Comparison of ENCODE assay signal across 1 fruit fly cellular context in genomic region chr2L:8042645-8043281, dm6.
TF ChIP-seq lines count a peak whose summit lies in the region.

RpL36A (minus strand) TSS chr2L:8042909.

TF ChIP-seq in whole organism, embryonic, 481 proteins besides CTCF, POLR2A, EP300 and RAD21 (continued from another document and continues in another):
- no peak for TF ChIP-seq CG6254 (GFP tag; optimal IDR thresholded peaks at IDR 0.05; lab: Kevin White, UChicago)
- TF ChIP-seq nmo (GFP tag; optimal IDR thresholded peaks at IDR 0.05; lab: Kevin White, UChicago): peak; percentile 47
- TF ChIP-seq abd-A (tag; optimal IDR thresholded peaks at IDR 0.05; lab: Kevin White, UChicago): no peak
- no peak for TF ChIP-seq CG1647 (GFP tag; optimal IDR thresholded peaks at IDR 0.05; lab: Kevin White, UChicago)
- no peak for TF ChIP-seq crp (GFP tag; optimal IDR thresholded peaks at IDR 0.05; lab: Kevin White, UChicago)
- no peak for TF ChIP-seq D19B (GFP tag; optimal IDR thresholded peaks at IDR 0.05; lab: Kevin White, UChicago)
- no peak for TF ChIP-seq pros (GFP tag; optimal IDR thresholded peaks at IDR 0.05; lab: Kevin White, UChicago)
- peak; percentile 21 for TF ChIP-seq CG17186 (GFP tag; optimal IDR thresholded peaks at IDR 0.05; lab: Kevin White, UChicago)
- peak; percentile 61 for TF ChIP-seq Side (GFP tag; optimal IDR thresholded peaks at IDR 0.05; lab: Kevin White, UChicago)
- no peak for TF ChIP-seq sim (GFP tag; IDR thresholded peaks at IDR 0.05; lab: Robert Waterston, UW)
- TF ChIP-seq Pdp1 (GFP tag; optimal IDR thresholded peaks at IDR 0.05; lab: Kevin White, UChicago): no peak
- peak; percentile 30 for TF ChIP-seq emc (GFP tag; optimal IDR thresholded peaks at IDR 0.05; lab: Kevin White, UChicago)
- peak; percentile 54 for TF ChIP-seq CG15601 (tag; optimal IDR thresholded peaks at IDR 0.05; lab: Kevin White, UChicago)
- TF ChIP-seq pnt (GFP tag; optimal IDR thresholded peaks at IDR 0.05; lab: Kevin White, UChicago): no peak
- TF ChIP-seq knrl (GFP tag; IDR thresholded peaks at IDR 0.05; lab: Robert Waterston, UW; ENCODE audit: partially characterized antibody): peak; percentile 94
- no peak for TF ChIP-seq CG12769 (tag; optimal IDR thresholded peaks at IDR 0.05; lab: Kevin White, UChicago)
- TF ChIP-seq Hand (GFP tag; optimal IDR thresholded peaks at IDR 0.05; lab: Kevin White, UChicago): peak; percentile 57
- TF ChIP-seq CG7556 (GFP tag; optimal IDR thresholded peaks at IDR 0.05; lab: Kevin White, UChicago): no peak
- TF ChIP-seq da (GFP tag; optimal IDR thresholded peaks at IDR 0.05; lab: Kevin White, UChicago): peak; percentile 35
- TF ChIP-seq scrt (GFP tag; optimal IDR thresholded peaks at IDR 0.05; lab: Kevin White, UChicago): no peak
- no peak for TF ChIP-seq ham (GFP tag; IDR thresholded peaks at IDR 0.05; lab: Robert Waterston, UW)
- TF ChIP-seq p53 (GFP tag; optimal IDR thresholded peaks at IDR 0.05; lab: Kevin White, UChicago): peak; percentile 46
- TF ChIP-seq Tbp (GFP tag; optimal IDR thresholded peaks at IDR 0.05; lab: Kevin White, UChicago): no peak
- TF ChIP-seq CG7928 (GFP tag; optimal IDR thresholded peaks at IDR 0.05; lab: Kevin White, UChicago): no peak
- peak; percentile 84 for TF ChIP-seq CrebB (tag; optimal IDR thresholded peaks at IDR 0.05; lab: Kevin White, UChicago)
- peak; percentile 94 for TF ChIP-seq Opbp (GFP tag; IDR thresholded peaks at IDR 0.05; lab: Robert Waterston, UW; ENCODE audit: partially characterized antibody)
- peak; percentile 98 for TF ChIP-seq Ets97D (GFP tag; optimal IDR thresholded peaks at IDR 0.05; lab: Kevin White, UChicago)
- no peak for TF ChIP-seq Elba2 (GFP tag; optimal IDR thresholded peaks at IDR 0.05; lab: Kevin White, UChicago)
- TF ChIP-seq Dip2 (GFP tag; IDR thresholded peaks at IDR 0.05; lab: Robert Waterston, UW): no peak
- TF ChIP-seq usp (GFP tag; optimal IDR thresholded peaks at IDR 0.05; lab: Kevin White, UChicago): no peak
- no peak for TF ChIP-seq CG8478 (optimal IDR thresholded peaks at IDR 0.05; lab: Kevin White, UChicago)
- peak; percentile 72 for TF ChIP-seq CG17912 (GFP tag; optimal IDR thresholded peaks at IDR 0.05; lab: Kevin White, UChicago)
- no peak for TF ChIP-seq oc (tag; optimal IDR thresholded peaks at IDR 0.05; lab: Kevin White, UChicago)
- peak; percentile 24; the same call in 1 of the 2 replicates for TF ChIP-seq MBD-R2 (GFP tag; IDR thresholded peaks at IDR 0.05; lab: Robert Waterston, UW)
- no peak for TF ChIP-seq CG8290 (GFP tag; optimal IDR thresholded peaks at IDR 0.05; lab: Kevin White, UChicago)
- no peak for TF ChIP-seq CG8290 (tag; optimal IDR thresholded peaks at IDR 0.05; lab: Kevin White, UChicago)
- peak; percentile 65 for TF ChIP-seq CG9437 (GFP tag; optimal IDR thresholded peaks at IDR 0.05; lab: Kevin White, UChicago)
- no peak for TF ChIP-seq CG33213 (GFP tag; optimal IDR thresholded peaks at IDR 0.05; lab: Kevin White, UChicago)
- TF ChIP-seq br (optimal IDR thresholded peaks at IDR 0.05; lab: Kevin White, UChicago): no peak
- peak; percentile 61 for TF ChIP-seq CG4707 (GFP tag; optimal IDR thresholded peaks at IDR 0.05; lab: Kevin White, UChicago)
- no peak for TF ChIP-seq toy (GFP tag; IDR thresholded peaks at IDR 0.05; lab: Robert Waterston, UW)
- no peak; the same call in none of the 2 replicates for TF ChIP-seq CG31441 (GFP tag; IDR thresholded peaks at IDR 0.05; lab: Robert Waterston, UW)
- TF ChIP-seq CG11504 (tag; optimal IDR thresholded peaks at IDR 0.05; lab: Kevin White, UChicago): no peak
- TF ChIP-seq Hr39 (optimal IDR thresholded peaks at IDR 0.05; lab: Kevin White, UChicago): no peak
- TF ChIP-seq CG14667 (GFP tag; IDR thresholded peaks at IDR 0.05; lab: Robert Waterston, UW): no peak
- no peak for TF ChIP-seq CG32767 (GFP tag; IDR thresholded peaks at IDR 0.05; lab: Robert Waterston, UW)
- TF ChIP-seq lov (optimal IDR thresholded peaks at IDR 0.05; lab: Kevin White, UChicago): no peak
- peak; percentile 76; the same call in 2 of the 3 replicates for TF ChIP-seq lov (GFP tag; IDR thresholded peaks at IDR 0.05; lab: Robert Waterston, UW)
- TF ChIP-seq CG10321 (GFP tag; IDR thresholded peaks at IDR 0.05; lab: Robert Waterston, UW): no peak
- no peak for TF ChIP-seq hkb (optimal IDR thresholded peaks at IDR 0.05; lab: Kevin White, UChicago)
- TF ChIP-seq hkb (GFP tag; IDR thresholded peaks at IDR 0.05; lab: Robert Waterston, UW): peak; percentile 65
- no peak for TF ChIP-seq Hr78 (GFP tag; optimal IDR thresholded peaks at IDR 0.05; lab: Kevin White, UChicago)
- peak; percentile 64 for TF ChIP-seq CG14710 (tag; optimal IDR thresholded peaks at IDR 0.05; lab: Kevin White, UChicago)
- peak; percentile 69 for TF ChIP-seq ken (GFP tag; IDR thresholded peaks at IDR 0.05; lab: Robert Waterston, UW)
- peak; percentile 52 for TF ChIP-seq CG6813 (GFP tag; optimal IDR thresholded peaks at IDR 0.05; lab: Kevin White, UChicago)
- TF ChIP-seq CG4820 (GFP tag; optimal IDR thresholded peaks at IDR 0.05; lab: Kevin White, UChicago): no peak
- TF ChIP-seq HLH4C (GFP tag; IDR thresholded peaks at IDR 0.05; lab: Robert Waterston, UW; ENCODE audit: partially characterized antibody): peak; percentile 54
- peak; percentile 54 for TF ChIP-seq chn (GFP tag; optimal IDR thresholded peaks at IDR 0.05; lab: Kevin White, UChicago)
- TF ChIP-seq CG15269 (tag; optimal IDR thresholded peaks at IDR 0.05; lab: Kevin White, UChicago): no peak
- peak; percentile 35 for TF ChIP-seq CG7786 (GFP tag; optimal IDR thresholded peaks at IDR 0.05; lab: Kevin White, UChicago)
- no peak for TF ChIP-seq CG1832 (GFP tag; optimal IDR thresholded peaks at IDR 0.05; lab: Kevin White, UChicago)
- TF ChIP-seq ems (GFP tag; optimal IDR thresholded peaks at IDR 0.05; lab: Kevin White, UChicago): peak; percentile 41
- no peak for TF ChIP-seq zf30C (GFP tag; optimal IDR thresholded peaks at IDR 0.05; lab: Kevin White, UChicago)
- peak; percentile 62 for TF ChIP-seq CG2875 (GFP tag; optimal IDR thresholded peaks at IDR 0.05; lab: Kevin White, UChicago)
- TF ChIP-seq CG18011 (GFP tag; optimal IDR thresholded peaks at IDR 0.05; lab: Kevin White, UChicago): peak; percentile 45
- TF ChIP-seq Aef1 (GFP tag; IDR thresholded peaks at IDR 0.05; lab: Robert Waterston, UW): 0 out of 3 replicates have a peak, but pooled peaks have one; percentile 25
- TF ChIP-seq h (optimal IDR thresholded peaks at IDR 0.05; lab: Kevin White, UChicago): no peak
- no peak for TF ChIP-seq stwl (tag; optimal IDR thresholded peaks at IDR 0.05; lab: Kevin White, UChicago)
- TF ChIP-seq Blimp-1 (GFP tag; optimal IDR thresholded peaks at IDR 0.05; lab: Kevin White, UChicago): no peak
- TF ChIP-seq CG17612 (GFP tag; IDR thresholded peaks at IDR 0.05; lab: Robert Waterston, UW): no peak
- TF ChIP-seq Scr (GFP tag; IDR thresholded peaks at IDR 0.05; lab: Robert Waterston, UW; ENCODE audit: partially characterized antibody): peak; percentile 87
- TF ChIP-seq D (optimal IDR thresholded peaks at IDR 0.05; lab: Kevin White, UChicago): peak; percentile 10
- no peak for TF ChIP-seq D (GFP tag; optimal IDR thresholded peaks at IDR 0.05; lab: Kevin White, UChicago)
- TF ChIP-seq GATAe (GFP tag; conservative IDR thresholded peaks at IDR 0.05; lab: Robert Waterston, UW): 0 out of 2 replicates have a peak, but pooled peaks have one; percentile 13
- peak; percentile 33; the same call in 1 of the 2 replicates for TF ChIP-seq CG32772 (GFP tag; IDR thresholded peaks at IDR 0.05; lab: Robert Waterston, UW)
- no peak for TF ChIP-seq croc (GFP tag; conservative IDR thresholded peaks at IDR 0.05; lab: Robert Waterston, UW)
- peak; percentile 58; the same call in 2 of the 3 replicates for TF ChIP-seq CG14050 (GFP tag; IDR thresholded peaks at IDR 0.05; lab: Robert Waterston, UW)
- no peak for TF ChIP-seq kay (GFP tag; optimal IDR thresholded peaks at IDR 0.05; lab: Kevin White, UChicago)
- peak; percentile 78 for TF ChIP-seq CG13287 (GFP tag; IDR thresholded peaks at IDR 0.05; lab: Robert Waterston, UW; ENCODE audit: partially characterized antibody)
- no peak for TF ChIP-seq Fer2 (tag; optimal IDR thresholded peaks at IDR 0.05; lab: Kevin White, UChicago)
- peak; percentile 90 for TF ChIP-seq CG3995 (GFP tag; optimal IDR thresholded peaks at IDR 0.05; lab: Kevin White, UChicago)
- TF ChIP-seq CG3838 (GFP tag; optimal IDR thresholded peaks at IDR 0.05; lab: Kevin White, UChicago): no peak
- TF ChIP-seq jumu (GFP tag; optimal IDR thresholded peaks at IDR 0.05; lab: Kevin White, UChicago): no peak
- TF ChIP-seq CG2120 (GFP tag; optimal IDR thresholded peaks at IDR 0.05; lab: Kevin White, UChicago): peak; percentile 57
- no peak for TF ChIP-seq CG15696 (tag; optimal IDR thresholded peaks at IDR 0.05; lab: Kevin White, UChicago)
- TF ChIP-seq CG9609 (GFP tag; optimal IDR thresholded peaks at IDR 0.05; lab: Kevin White, UChicago): peak; percentile 44
- peak; percentile 87 for TF ChIP-seq CG11456 (GFP tag; IDR thresholded peaks at IDR 0.05; lab: Robert Waterston, UW)
- no peak for TF ChIP-seq tx (GFP tag; optimal IDR thresholded peaks at IDR 0.05; lab: Kevin White, UChicago)
- TF ChIP-seq gt (GFP tag; IDR thresholded peaks at IDR 0.05; lab: Robert Waterston, UW): no peak
- TF ChIP-seq CG31224 (GFP tag; IDR thresholded peaks at IDR 0.05; lab: Robert Waterston, UW): peak; percentile 20; the same call in 1 of the 2 replicates
- TF ChIP-seq row (GFP tag; IDR thresholded peaks at IDR 0.05; lab: Robert Waterston, UW): peak; percentile 74
- TF ChIP-seq CG17328 (GFP tag; IDR thresholded peaks at IDR 0.05; lab: Robert Waterston, UW): peak; percentile 63
- TF ChIP-seq CG9727 (GFP tag; optimal IDR thresholded peaks at IDR 0.05; lab: Kevin White, UChicago): peak; percentile 70
- TF ChIP-seq lbe (GFP tag; optimal IDR thresholded peaks at IDR 0.05; lab: Kevin White, UChicago): no peak
- no peak for TF ChIP-seq otp (GFP tag; IDR thresholded peaks at IDR 0.05; lab: Robert Waterston, UW)
- TF ChIP-seq Spps (tag; optimal IDR thresholded peaks at IDR 0.05; lab: Kevin White, UChicago): no peak
- TF ChIP-seq lola (GFP tag; optimal IDR thresholded peaks at IDR 0.05; lab: Kevin White, UChicago): no peak
- TF ChIP-seq CG11723 (GFP tag; optimal IDR thresholded peaks at IDR 0.05; lab: Kevin White, UChicago): peak; percentile 46
- no peak for TF ChIP-seq nau (GFP tag; optimal IDR thresholded peaks at IDR 0.05; lab: Kevin White, UChicago)
- no peak for TF ChIP-seq Eip74EF (GFP tag; optimal IDR thresholded peaks at IDR 0.05; lab: Kevin White, UChicago)
- no peak for TF ChIP-seq crol (GFP tag; IDR thresholded peaks at IDR 0.05; lab: Robert Waterston, UW)
- TF ChIP-seq CG15479 (GFP tag; optimal IDR thresholded peaks at IDR 0.05; lab: Kevin White, UChicago): no peak
- TF ChIP-seq Dll (GFP tag; IDR thresholded peaks at IDR 0.05; lab: Robert Waterston, UW; ENCODE audit: partially characterized antibody): peak; percentile 80
- TF ChIP-seq lmd (GFP tag; IDR thresholded peaks at IDR 0.05; lab: Robert Waterston, UW): peak; percentile 43; the same call in 1 of the 2 replicates
- TF ChIP-seq Taf1 (GFP tag; IDR thresholded peaks at IDR 0.05; lab: Robert Waterston, UW): no peak
- TF ChIP-seq ranshi (GFP tag; IDR thresholded peaks at IDR 0.05; lab: Robert Waterston, UW): peak; percentile 52; the same call in 1 of the 2 replicates
- TF ChIP-seq Doc2 (GFP tag; IDR thresholded peaks at IDR 0.05; lab: Robert Waterston, UW): no peak
- TF ChIP-seq MTF-1 (GFP tag; optimal IDR thresholded peaks at IDR 0.05; lab: Kevin White, UChicago; ENCODE audit: borderline replicate concordance): peak; percentile 56
- no peak for TF ChIP-seq CG10274 (GFP tag; optimal IDR thresholded peaks at IDR 0.05; lab: Kevin White, UChicago)
- no peak for TF ChIP-seq CG12155 (GFP tag; optimal IDR thresholded peaks at IDR 0.05; lab: Kevin White, UChicago)
- TF ChIP-seq zen (tag; optimal IDR thresholded peaks at IDR 0.05; lab: Kevin White, UChicago): peak; percentile 8
- TF ChIP-seq btn (GFP tag; optimal IDR thresholded peaks at IDR 0.05; lab: Kevin White, UChicago): no peak
- TF ChIP-seq Nf-YB (GFP tag; optimal IDR thresholded peaks at IDR 0.05; lab: Kevin White, UChicago): peak; percentile 25
- peak; percentile 53 for TF ChIP-seq CG8359 (GFP tag; optimal IDR thresholded peaks at IDR 0.05; lab: Kevin White, UChicago; ENCODE audit: borderline replicate concordance)
- no peak for TF ChIP-seq cas (GFP tag; IDR thresholded peaks at IDR 0.05; lab: Robert Waterston, UW)
- TF ChIP-seq tup (GFP tag; optimal IDR thresholded peaks at IDR 0.05; lab: Kevin White, UChicago): no peak
- peak; percentile 99 for TF ChIP-seq CG17802 (tag; optimal IDR thresholded peaks at IDR 0.05; lab: Kevin White, UChicago)
- TF ChIP-seq CG7372 (GFP tag; IDR thresholded peaks at IDR 0.05; lab: Robert Waterston, UW): no peak
- TF ChIP-seq CG14014 (GFP tag; IDR thresholded peaks at IDR 0.05; lab: Robert Waterston, UW): peak; percentile 61; the same call in 1 of the 2 replicates
- peak; percentile 66 for TF ChIP-seq mam (GFP tag; optimal IDR thresholded peaks at IDR 0.05; lab: Kevin White, UChicago)
- peak; percentile 41 for TF ChIP-seq Bdp1 (GFP tag; optimal IDR thresholded peaks at IDR 0.05; lab: Kevin White, UChicago)
- peak in 1 of 3 experiments; percentile 79 for TF ChIP-seq Stat92E (GFP tag; optimal IDR thresholded peaks at IDR 0.05; lab: Kevin White, UChicago)
- TF ChIP-seq wdn (GFP tag; IDR thresholded peaks at IDR 0.05; lab: Robert Waterston, UW): no peak; the same call in 1 of the 2 replicates
- peak; percentile 84 for TF ChIP-seq hb (GFP tag; IDR thresholded peaks at IDR 0.05; lab: Robert Waterston, UW; ENCODE audit: partially characterized antibody)
- TF ChIP-seq CG3065 (GFP tag; optimal IDR thresholded peaks at IDR 0.05; lab: Kevin White, UChicago): no peak
- no peak for TF ChIP-seq sug (tag; optimal IDR thresholded peaks at IDR 0.05; lab: Kevin White, UChicago)
- peak; percentile 79 for TF ChIP-seq mirr (GFP tag; optimal IDR thresholded peaks at IDR 0.05; lab: Kevin White, UChicago)
- TF ChIP-seq CG12744 (GFP tag; optimal IDR thresholded peaks at IDR 0.05; lab: Kevin White, UChicago): peak; percentile 46
- peak in 1 of 2 experiments; percentile 54 for TF ChIP-seq insv (GFP tag; optimal IDR thresholded peaks at IDR 0.05; lab: Kevin White, UChicago)
- TF ChIP-seq CkIIα-i1 (GFP tag; IDR thresholded peaks at IDR 0.05; lab: Robert Waterston, UW): no peak
- peak; percentile 54 for TF ChIP-seq HHEX (GFP tag; optimal IDR thresholded peaks at IDR 0.05; lab: Kevin White, UChicago)
- TF ChIP-seq CG1792 (GFP tag; optimal IDR thresholded peaks at IDR 0.05; lab: Kevin White, UChicago): no peak
- peak; percentile 75 for TF ChIP-seq CG2129 (GFP tag; IDR thresholded peaks at IDR 0.05; lab: Robert Waterston, UW; ENCODE audit: partially characterized antibody)
